Fruit fly (Drosophila melanogaster) whole organism, prepupa: ENCODE data around the gene GABA-B-R3.

Experiments used
- Eip75B ChIP-seq: fragments of 200-800 bp; sonication (Bioruptor generic); optimal IDR thresholded peaks from 3 replicates; lab custom pipeline; 2016; ENCODE audit warnings: missing biosample characterization, missing genetic modification characterization
- Met ChIP-seq: fragments of 200-800 bp; sonication (Bioruptor generic); optimal IDR thresholded peaks from 3 replicates; lab custom pipeline; 2016; ENCODE audit warnings: missing biosample characterization, missing genetic modification characterization
- fd85E ChIP-seq: fragments of 200-800 bp; sonication (Bioruptor generic); optimal IDR thresholded peaks from 3 replicates; lab custom pipeline; 2016; ENCODE audit warnings: missing biosample characterization, missing genetic modification characterization
- ss ChIP-seq, 2 experiments: fragments of 200-800 bp; sonication (Bioruptor generic); optimal IDR thresholded peaks; 2 replicates in 1 of 2; 3 replicates in 1 of 2; lab custom pipeline; 2017 to 2018; ENCODE audit warnings: mild to moderate bottlenecking in 2 of 2, missing biosample characterization in 2 of 2, missing genetic modification characterization in 2 of 2, moderate library complexity in 1 of 2

DNA sequence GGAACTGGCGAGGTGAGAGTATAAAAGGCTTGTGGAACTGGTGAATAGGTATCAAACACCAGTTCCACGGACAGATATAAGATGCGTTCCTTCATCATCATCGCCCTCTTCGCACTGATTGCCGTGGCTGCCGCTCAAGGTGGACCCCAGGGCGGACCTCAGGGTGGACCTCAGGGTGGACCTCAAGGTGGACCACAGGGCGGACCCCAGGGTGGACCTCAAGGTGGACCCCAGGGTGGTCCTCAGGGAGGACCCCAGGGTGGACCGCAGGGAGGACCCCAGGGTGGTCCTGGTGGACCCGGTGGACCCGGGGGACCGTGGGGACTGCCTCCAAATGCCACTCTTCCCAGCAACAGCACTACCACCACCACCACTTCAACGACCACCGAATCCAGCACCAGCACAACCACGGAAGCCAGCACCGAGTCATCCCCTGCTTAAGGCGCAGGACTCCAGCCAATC, 29.4 kb downstream of the GABA-B-R3 start, which contains the start of gene CG13947:
- TF ChIP-seq Eip75B (GFP tag; lab: Kevin White, UChicago) (no peak), Met (GFP tag; lab: Kevin White, UChicago) (no peak), ss (GFP tag; optimal IDR thresholded peaks at IDR 0.05; lab: Kevin White, UChicago) (no peak), fd85E (GFP tag; lab: Kevin White, UChicago) (no peak)
